Fruit fly (Drosophila melanogaster) whole organism, embryonic: ENCODE measurements around the gene CG31087.

Experiments used
- Atf-2 ChIP-seq: fragments of 200-800 bp; sonication (Bioruptor generic); optimal IDR thresholded peaks from 2 replicates; lab custom pipeline; 2016; ENCODE audit warnings: missing biosample characterization, missing genetic modification characterization
- Bdp1 ChIP-seq: fragments of 200-800 bp; sonication (Bioruptor generic); optimal IDR thresholded peaks from 3 replicates; lab custom pipeline; 2016; ENCODE audit warnings: missing biosample characterization, missing genetic modification characterization
- CG11398 ChIP-seq: fragments of 200-800 bp; sonication (Bioruptor generic); optimal IDR thresholded peaks from 2 replicates; lab custom pipeline; 2016; ENCODE audit warnings: missing biosample characterization, missing genetic modification characterization
- CG12155 ChIP-seq: fragments of 200-800 bp; sonication (Bioruptor generic); optimal IDR thresholded peaks from 3 replicates; lab custom pipeline; 2016; ENCODE audit warnings: missing biosample characterization, missing genetic modification characterization
- CG12744 ChIP-seq: fragments of 200-800 bp; sonication (Bioruptor generic); optimal IDR thresholded peaks from 2 replicates; lab custom pipeline; 2016; ENCODE audit warnings: missing biosample characterization, missing genetic modification characterization
- CG12942 ChIP-seq: fragments of 200-800 bp; sonication (Bioruptor generic); optimal IDR thresholded peaks from 3 replicates; lab custom pipeline; 2016; ENCODE audit warnings: missing biosample characterization, missing genetic modification characterization
- CG13123 ChIP-seq: fragments of 200-800 bp; sonication (Bioruptor generic); optimal IDR thresholded peaks from 2 replicates; lab custom pipeline; 2016; ENCODE audit warnings: missing biosample characterization, missing genetic modification characterization
- CG13624 ChIP-seq: fragments of 200-800 bp; sonication (Bioruptor generic); optimal IDR thresholded peaks from 2 replicates; lab custom pipeline; 2016; ENCODE audit warnings: missing biosample characterization, missing genetic modification characterization
- CG13775 ChIP-seq: fragments of 200-800 bp; sonication (Bioruptor generic); optimal IDR thresholded peaks from 3 replicates; lab custom pipeline; 2017; ENCODE audit warnings: missing biosample characterization, mild to moderate bottlenecking, missing genetic modification characterization
- CG14014 ChIP-seq: fragments of 200-800 bp; sonication (Bioruptor generic); IDR thresholded peaks from 2 replicates; pipeline ENCODE4 v1.3.6; 2022; ENCODE audit warnings: missing biosample characterization, missing genetic modification characterization
- CG15011 ChIP-seq: fragments of 200-800 bp; sonication (Bioruptor generic); optimal IDR thresholded peaks from 3 replicates; lab custom pipeline; 2018; ENCODE audit warnings: missing biosample characterization, mild to moderate bottlenecking, missing genetic modification characterization
- CG15514 ChIP-seq: fragments of 200-800 bp; sonication (Bioruptor generic); optimal IDR thresholded peaks from 3 replicates; lab custom pipeline; 2017; ENCODE audit warnings: missing biosample characterization, missing genetic modification characterization, mild to moderate bottlenecking, moderate library complexity, missing genetic modification reagents
- CG18599 ChIP-seq: fragments of 200-800 bp; sonication (Bioruptor generic); optimal IDR thresholded peaks from 3 replicates; lab custom pipeline; 2017; ENCODE audit warnings: missing biosample characterization, missing genetic modification characterization, mild to moderate bottlenecking, moderate library complexity, missing genetic modification reagents
- CG31365 ChIP-seq: fragments of 200-800 bp; sonication (Bioruptor generic); optimal IDR thresholded peaks from 2 replicates; lab custom pipeline; 2018; ENCODE audit warnings: missing biosample characterization, mild to moderate bottlenecking, missing genetic modification characterization
- CG3847 ChIP-seq: fragments of 200-800 bp; sonication (Bioruptor generic); IDR thresholded peaks from 2 replicates; pipeline ENCODE4 v1.3.6; 2022; ENCODE audit warnings: missing biosample characterization, missing genetic modification characterization
- CG4424 ChIP-seq: fragments of 200-800 bp; sonication (Bioruptor generic); optimal IDR thresholded peaks from 3 replicates; lab custom pipeline; 2016; ENCODE audit warnings: missing biosample characterization, missing genetic modification characterization
- CG4820 ChIP-seq: fragments of 200-800 bp; sonication (Bioruptor generic); optimal IDR thresholded peaks from 3 replicates; lab custom pipeline; 2016; ENCODE audit warnings: missing biosample characterization, missing genetic modification characterization
- CG7928 ChIP-seq: fragments of 200-800 bp; sonication (Bioruptor generic); optimal IDR thresholded peaks from 2 replicates; lab custom pipeline; 2017; ENCODE audit warnings: missing biosample characterization, mild to moderate bottlenecking, missing genetic modification characterization
- CG8281 ChIP-seq: fragments of 200-800 bp; sonication (Bioruptor generic); optimal IDR thresholded peaks from 2 replicates; lab custom pipeline; 2018; ENCODE audit warnings: missing biosample characterization, mild to moderate bottlenecking, missing genetic modification characterization, moderate library complexity
- CG8290 ChIP-seq, 3 experiments: fragments of 200-800 bp; sonication (Bioruptor generic); optimal IDR thresholded peaks; 2 replicates each; lab custom pipeline; 2016 to 2019; ENCODE audit warnings: missing biosample characterization in 3 of 3, missing genetic modification characterization in 3 of 3, mild to moderate bottlenecking in 2 of 3, moderate library complexity in 1 of 3
- CG9932 ChIP-seq: fragments of 200-800 bp; sonication (Bioruptor generic); IDR thresholded peaks from 2 replicates; pipeline ENCODE4 v1.3.6; 2022; ENCODE audit warnings: missing biosample characterization, missing genetic modification characterization
- CHES-1-like ChIP-seq: fragments of 200-800 bp; sonication (Bioruptor generic); optimal IDR thresholded peaks from 2 replicates; lab custom pipeline; 2016; ENCODE audit warnings: missing biosample characterization, missing genetic modification characterization
- CrebB ChIP-seq: fragments of 200-800 bp; sonication (Bioruptor generic); optimal IDR thresholded peaks from 3 replicates; lab custom pipeline; 2018; ENCODE audit warnings: missing biosample characterization, mild to moderate bottlenecking, missing genetic modification characterization
- Drgx ChIP-seq: fragments of 200-800 bp; sonication (Bioruptor generic); IDR thresholded peaks from 2 replicates; pipeline ENCODE4 v1.3.6; 2022; ENCODE audit warnings: missing biosample characterization, missing genetic modification characterization
- Fer1 ChIP-seq: fragments of 200-800 bp; sonication (Bioruptor generic); optimal IDR thresholded peaks from 2 replicates; lab custom pipeline; 2017; ENCODE audit warnings: missing biosample characterization, mild to moderate bottlenecking, missing genetic modification characterization
- Fer3 ChIP-seq: fragments of 200-800 bp; sonication (Bioruptor generic); optimal IDR thresholded peaks from 2 replicates; lab custom pipeline; 2018; ENCODE audit warnings: missing biosample characterization, mild to moderate bottlenecking, missing genetic modification characterization, moderate library complexity
- Hand ChIP-seq: fragments of 200-800 bp; sonication (Bioruptor generic); optimal IDR thresholded peaks from 2 replicates; lab custom pipeline; 2017; ENCODE audit warnings: mild to moderate bottlenecking, missing biosample characterization, missing genetic modification reagents, missing genetic modification characterization
- HmgD ChIP-seq: fragments of 200-800 bp; sonication (Bioruptor generic); optimal IDR thresholded peaks from 3 replicates; lab custom pipeline; 2016; ENCODE audit warnings: missing biosample characterization, missing genetic modification characterization
- Lhr ChIP-seq: fragments of 200-800 bp; sonication (Bioruptor generic); optimal IDR thresholded peaks from 3 replicates; lab custom pipeline; 2017; ENCODE audit warnings: mild to moderate bottlenecking, missing biosample characterization, missing genetic modification reagents, missing genetic modification characterization
- MBD-R2 ChIP-seq: fragments of 200-800 bp; sonication (Bioruptor generic); IDR thresholded peaks from 2 replicates; pipeline ENCODE4 v1.3.6; 2022; ENCODE audit warnings: missing biosample characterization, missing genetic modification characterization
- MTF-1 ChIP-seq: fragments of 200-800 bp; sonication (Bioruptor generic); optimal IDR thresholded peaks from 2 replicates; lab custom pipeline; 2018; ENCODE audit warnings: missing biosample characterization, mild to moderate bottlenecking, missing genetic modification characterization, borderline replicate concordance
- Scr ChIP-seq: fragments of 200-800 bp; sonication (Bioruptor generic); IDR thresholded peaks from 2 replicates; pipeline ENCODE4 v1.3.6; 2022; ENCODE audit warnings: missing biosample characterization, missing genetic modification characterization; ENCODE audit not compliant: partially characterized antibody
- Sox100B ChIP-seq: fragments of 200-800 bp; sonication (Bioruptor generic); optimal IDR thresholded peaks from 3 replicates; lab custom pipeline; 2018; ENCODE audit warnings: missing biosample characterization, mild to moderate bottlenecking, missing genetic modification characterization
- Sox102F ChIP-seq: fragments of 200-800 bp; sonication (Bioruptor generic); optimal IDR thresholded peaks from 2 replicates; lab custom pipeline; 2018; ENCODE audit warnings: missing biosample characterization, mild to moderate bottlenecking, missing genetic modification characterization, moderate library complexity
- YL-1 ChIP-seq: fragments of 200-800 bp; sonication (Bioruptor generic); optimal IDR thresholded peaks from 3 replicates; lab custom pipeline; 2017; ENCODE audit warnings: missing biosample characterization, mild to moderate bottlenecking, missing genetic modification characterization
- ash1 ChIP-seq: fragments of 200-800 bp; sonication (Bioruptor generic); optimal IDR thresholded peaks from 2 replicates; lab custom pipeline; 2018; ENCODE audit warnings: missing biosample characterization, mild to moderate bottlenecking, missing genetic modification characterization
- cato ChIP-seq: fragments of 200-800 bp; sonication (Bioruptor generic); optimal IDR thresholded peaks from 2 replicates; lab custom pipeline; 2016; ENCODE audit warnings: missing biosample characterization, missing genetic modification characterization, borderline replicate concordance
- chinmo ChIP-seq: fragments of 200-800 bp; sonication (Bioruptor generic); IDR thresholded peaks from 4 replicates; pipeline ENCODE4 v1.3.6; 2022; ENCODE audit warnings: missing biosample characterization, missing genetic modification characterization; ENCODE audit not compliant: partially characterized antibody
- cwo ChIP-seq: fragments of 200-800 bp; sonication (Bioruptor generic); optimal IDR thresholded peaks from 3 replicates; lab custom pipeline; 2017; ENCODE audit warnings: missing biosample characterization, missing genetic modification characterization, mild to moderate bottlenecking, moderate library complexity, missing genetic modification reagents
- dmrt99B ChIP-seq: fragments of 200-800 bp; sonication (Bioruptor generic); optimal IDR thresholded peaks from 2 replicates; lab custom pipeline; 2018; ENCODE audit warnings: missing biosample characterization, mild to moderate bottlenecking, missing genetic modification characterization, moderate library complexity
- gsb ChIP-seq: fragments of 200-800 bp; sonication (Bioruptor generic); IDR thresholded peaks from 2 replicates; pipeline ENCODE4 v1.3.6; 2022; ENCODE audit warnings: missing biosample characterization, missing genetic modification characterization
- hkb ChIP-seq, 2 experiments: fragments of 200-800 bp in 1 of 2; fragments of >200 bp in 1 of 2; sonication (Bioruptor generic) in 1 of 2; IDR thresholded peaks in 1 of 2; optimal IDR thresholded peaks in 1 of 2; 2 replicates each; pipeline versions ENCODE4 v1.3.6 to Lab custom; 2017 to 2022; ENCODE audit warnings: missing biosample characterization in 1 of 2, missing genetic modification characterization in 1 of 2
- luna ChIP-seq: fragments of 200-800 bp; sonication (Bioruptor generic); optimal IDR thresholded peaks from 2 replicates; lab custom pipeline; 2016; ENCODE audit warnings: missing biosample characterization, missing genetic modification characterization
- mirr ChIP-seq: fragments of 200-800 bp; sonication (Bioruptor generic); optimal IDR thresholded peaks from 3 replicates; lab custom pipeline; 2018; ENCODE audit warnings: missing biosample characterization, mild to moderate bottlenecking, missing genetic modification characterization
- schlank ChIP-seq: fragments of 200-800 bp; sonication (Bioruptor generic); optimal IDR thresholded peaks from 2 replicates; lab custom pipeline; 2018; ENCODE audit warnings: missing biosample characterization, mild to moderate bottlenecking, missing genetic modification characterization
- sd ChIP-seq: fragments of 200-800 bp; sonication (Bioruptor generic); optimal IDR thresholded peaks from 3 replicates; lab custom pipeline; 2018; ENCODE audit warnings: missing biosample characterization, mild to moderate bottlenecking, missing genetic modification characterization, moderate library complexity
- sens-2 ChIP-seq: fragments of 200-800 bp; sonication (Bioruptor generic); IDR thresholded peaks from 2 replicates; pipeline ENCODE4 v1.3.6; 2022; ENCODE audit warnings: missing biosample characterization, missing genetic modification characterization
- sug ChIP-seq: fragments of 200-800 bp; optimal IDR thresholded peaks from 2 replicates; lab custom pipeline; 2019; ENCODE audit warnings: missing biosample characterization, mild to moderate bottlenecking, missing genetic modification characterization, moderate library complexity
- tna ChIP-seq: fragments of 200-800 bp; sonication (Bioruptor generic); IDR thresholded peaks from 2 replicates; pipeline ENCODE4 v1.3.6; 2022; ENCODE audit warnings: missing biosample characterization, missing genetic modification characterization; ENCODE audit not compliant: partially characterized antibody

CG31087 gene

DNA sequence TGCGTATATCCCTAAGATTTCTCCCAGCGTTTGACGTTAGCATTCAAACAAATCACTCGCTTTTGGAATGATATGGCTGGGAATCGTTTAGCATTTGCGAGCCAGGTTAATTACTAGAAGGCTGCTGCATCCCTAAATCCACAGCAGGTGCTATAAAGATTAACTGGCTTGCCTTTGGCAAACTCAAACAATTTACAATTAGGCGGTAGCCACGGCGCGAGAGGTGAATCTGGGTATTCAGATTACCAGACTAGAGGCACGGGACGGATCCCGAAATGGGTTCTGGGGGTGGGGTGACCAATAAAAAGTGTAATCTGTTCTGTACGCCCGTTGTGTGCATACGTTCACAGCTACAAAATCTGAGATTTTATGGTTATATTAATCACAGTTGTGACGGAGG, 32.5 kb downstream of the CG31087 start, which contains the start of gene CG11892 (continued):
- TF ChIP-seq sens-2 (GFP tag; lab: Robert Waterston, UW) = no peak
- peak; percentile 12 for TF ChIP-seq Hand (GFP tag; lab: Kevin White, UChicago)
- peak; percentile 75 for TF ChIP-seq CG18599 (GFP tag; lab: Kevin White, UChicago)
- peak; percentile 66 for TF ChIP-seq CrebB (tag; lab: Kevin White, UChicago)
- peak; percentile 53 for TF ChIP-seq CG15514 (GFP tag; lab: Kevin White, UChicago)
- no peak for TF ChIP-seq CG4424 (GFP tag; lab: Kevin White, UChicago)
- TF ChIP-seq CHES-1-like = no peak
- peak; percentile 74 for TF ChIP-seq Fer1
- no peak for TF ChIP-seq CG8290 (GFP tag; optimal IDR thresholded peaks at IDR 0.05; lab: Kevin White, UChicago)
- peak in 1 of 2 experiments; percentile 93 for TF ChIP-seq CG8290 (tag; optimal IDR thresholded peaks at IDR 0.05; lab: Kevin White, UChicago)
- TF ChIP-seq MBD-R2 = no peak
- TF ChIP-seq cwo = peak; percentile 54
- no peak for TF ChIP-seq CG9932
- TF ChIP-seq Bdp1 (GFP tag; lab: Kevin White, UChicago) = no peak
- no peak for TF ChIP-seq chinmo (GFP tag; lab: Robert Waterston, UW)
- TF ChIP-seq Sox102F (GFP tag; lab: Kevin White, UChicago) = peak; percentile 37
- TF ChIP-seq CG12942 (GFP tag; lab: Kevin White, UChicago) = no peak
- peak; percentile 17 for TF ChIP-seq Sox100B (GFP tag; lab: Kevin White, UChicago)
- peak; percentile 45 for TF ChIP-seq CG7928 (GFP tag; lab: Kevin White, UChicago)
- peak; percentile 31 for TF ChIP-seq sd (tag; lab: Kevin White, UChicago)
- TF ChIP-seq luna = no peak
- peak; percentile 31 for TF ChIP-seq CG15011
- TF ChIP-seq CG12155 (GFP tag; lab: Kevin White, UChicago) = no peak
- no peak for TF ChIP-seq CG12744
- peak; percentile 56 for TF ChIP-seq Fer3
- TF ChIP-seq CG13123 (GFP tag; lab: Kevin White, UChicago) = no peak
- no peak for TF ChIP-seq CG13624 (GFP tag; lab: Kevin White, UChicago)
- peak; percentile 6 for TF ChIP-seq YL-1
- no peak for TF ChIP-seq Drgx
- TF ChIP-seq HmgD (GFP tag; lab: Kevin White, UChicago) = no peak
- no peak for TF ChIP-seq CG4820 (GFP tag; lab: Kevin White, UChicago)
- TF ChIP-seq MTF-1 (GFP tag; lab: Kevin White, UChicago) = peak; percentile 69
- TF ChIP-seq mirr (GFP tag; lab: Kevin White, UChicago) = no peak
- TF ChIP-seq hkb (optimal IDR thresholded peaks at IDR 0.05; lab: Kevin White, UChicago) = no peak
- peak; percentile 27; the same call in 1 of the 2 replicates for TF ChIP-seq hkb (GFP tag; IDR thresholded peaks at IDR 0.05; lab: Robert Waterston, UW)
- TF ChIP-seq sug (tag; lab: Kevin White, UChicago) = peak; percentile 48
- TF ChIP-seq dmrt99B (tag; lab: Kevin White, UChicago) = peak; percentile 27
- peak; percentile 27; the same call in 1 of the 2 replicates for TF ChIP-seq CG14014 (GFP tag; lab: Robert Waterston, UW)
- TF ChIP-seq CG8281 (tag; lab: Kevin White, UChicago) = peak; percentile 19
- no peak for TF ChIP-seq CG3847 (GFP tag; lab: Robert Waterston, UW)
- TF ChIP-seq ash1 = peak; percentile 45
- TF ChIP-seq cato = no peak
- TF ChIP-seq CG31365 = no peak
- TF ChIP-seq CG11398 (GFP tag; lab: Kevin White, UChicago) = no peak
- TF ChIP-seq Scr (GFP tag; lab: Robert Waterston, UW) = no peak
- TF ChIP-seq CG13775 (GFP tag; lab: Kevin White, UChicago) = no peak
- no peak for TF ChIP-seq tna (GFP tag; lab: Robert Waterston, UW)
- no peak for TF ChIP-seq Lhr (GFP tag; lab: Kevin White, UChicago)
- TF ChIP-seq schlank (tag; lab: Kevin White, UChicago) = peak; percentile 79
- no peak for TF ChIP-seq Atf-2 (GFP tag; lab: Kevin White, UChicago)
- no peak for TF ChIP-seq gsb
